Worm (Caenorhabditis elegans) whole organism, L1 larva: ENCODE data around the gene srg-50.

Experiments
- aly-2 ChIP-seq: fragments of 150-350 bp; optimal IDR thresholded peaks from 2 replicates; lab custom pipeline; 2014; ENCODE audit warnings: missing biosample characterization, missing genetic modification characterization
- jun-1 ChIP-seq: fragments of 150-350 bp; optimal IDR thresholded peaks from 2 replicates; lab custom pipeline; 2014; ENCODE audit warnings: missing biosample characterization, missing genetic modification reagents, missing genetic modification characterization
- mef-2 ChIP-seq: fragments of 150-350 bp; optimal IDR thresholded peaks from 2 replicates; lab custom pipeline; 2014; ENCODE audit warnings: missing biosample characterization, missing genetic modification characterization
- nhr-90 ChIP-seq: sonication (generic microtip); optimal IDR thresholded peaks from 2 replicates; lab custom pipeline; 2016; ENCODE audit warnings: mild to moderate bottlenecking, missing genetic modification characterization, missing compliant biosample characterization; ENCODE audit not compliant: poor library complexity
- unc-62 ChIP-seq: fragments of 150-350 bp; optimal IDR thresholded peaks from 2 replicates; lab custom pipeline; 2014; ENCODE audit warnings: missing biosample characterization, missing genetic modification reagents, missing genetic modification characterization

DNA sequence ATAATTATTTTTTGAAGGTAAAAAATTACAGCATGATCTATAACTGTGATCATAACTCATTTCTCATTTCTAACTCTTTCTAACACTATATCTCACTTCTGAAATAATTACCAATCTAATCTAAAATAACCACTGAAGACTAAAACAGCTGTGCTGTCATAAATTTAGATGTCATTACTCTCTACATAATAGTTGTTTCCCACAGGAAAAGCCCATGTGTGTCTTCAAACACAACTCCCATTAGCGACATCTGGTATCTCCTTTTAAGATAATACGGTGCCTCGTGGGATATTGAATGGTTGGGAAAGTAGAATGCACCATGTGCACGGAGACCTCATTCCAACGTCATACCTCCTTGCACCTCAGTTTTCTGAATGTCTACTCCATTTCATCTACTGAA lies 9.9 kb downstream of the srg-50 start, which contains the start of gene Y43B11AL.1:
- TF ChIP-seq mef-2 (tag; lab: Kevin White, UChicago) (no peak), jun-1 (no peak), unc-62 (GFP tag; lab: Kevin White, UChicago) (no peak), aly-2 (no peak), nhr-90 (no peak)
